Fruit fly (Drosophila melanogaster): ENCODE measurements around the gene CG12025.
A peak's percentile ranks its signal among the peaks of the same experiment; 100 is the strongest.

The CG12025 gene

DNA sequence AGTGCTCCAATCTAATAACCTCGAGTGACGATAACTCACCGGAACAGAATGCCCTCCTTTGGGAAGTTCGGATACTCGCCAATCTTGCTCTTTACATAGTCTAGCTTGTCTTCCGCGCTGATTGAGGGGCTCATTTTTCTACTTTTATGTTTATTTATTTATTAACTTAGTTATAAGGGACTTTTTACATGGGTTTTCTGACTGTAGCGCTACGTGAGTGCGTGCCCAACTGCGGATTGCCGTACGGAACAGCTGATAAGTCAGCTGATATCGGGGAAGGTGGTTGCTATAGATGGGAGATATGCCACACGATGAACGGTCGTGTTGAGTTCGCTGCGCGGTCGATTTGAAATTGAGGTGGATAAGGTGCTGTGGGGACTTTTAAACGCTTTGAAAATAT, 19.4 kb downstream of the CG12025 start, which contains the start of gene Aprt (continued):
- TF ChIP-seq knrl (GFP tag; IDR thresholded peaks at IDR 0.05; ENCODE audit: partially characterized antibody) (peak; percentile 67; the same call in 2 of the 3 replicates), CG18476 (GFP tag; optimal IDR thresholded peaks at IDR 0.05) (peak; percentile 3), lmd (GFP tag; IDR thresholded peaks at IDR 0.05) (no peak), Atf6 (GFP tag; IDR thresholded peaks at IDR 0.05) (no peak), CG9727 (GFP tag; optimal IDR thresholded peaks at IDR 0.05) (peak; percentile 17), cad (GFP tag; optimal IDR thresholded peaks at IDR 0.05) (no peak), CG32772 (GFP tag; IDR thresholded peaks at IDR 0.05) (no peak), sna (GFP tag; IDR thresholded peaks at IDR 0.05; ENCODE audit: partially characterized antibody) (peak; percentile 85), trem (tag; optimal IDR thresholded peaks at IDR 0.05) (peak; percentile 54), inv (GFP tag; IDR thresholded peaks at IDR 0.05; ENCODE audit: partially characterized antibody) (peak; percentile 51; the same call in 1 of the 2 replicates), CG34376 (GFP tag; optimal IDR thresholded peaks at IDR 0.05) (peak; percentile 78), Hr51 (GFP tag; optimal IDR thresholded peaks at IDR 0.05) (peak in 1 of 2 experiments; percentile 0), CG15514 (GFP tag; optimal IDR thresholded peaks at IDR 0.05) (peak; percentile 71), Dip2 (GFP tag; IDR thresholded peaks at IDR 0.05) (no peak), CG2116 (GFP tag; optimal IDR thresholded peaks at IDR 0.05) (peak; percentile 37), CG9437 (GFP tag; optimal IDR thresholded peaks at IDR 0.05) (peak; percentile 90), CG13296 (GFP tag; optimal IDR thresholded peaks at IDR 0.05) (no peak), CG31441 (GFP tag; IDR thresholded peaks at IDR 0.05) (peak; percentile 34; the same call in 1 of the 2 replicates), CG7271 (tag; optimal IDR thresholded peaks at IDR 0.05) (no peak), ci (GFP tag; IDR thresholded peaks at IDR 0.05) (0 out of 3 replicates have a peak, but pooled peaks have one; percentile 19), amos (GFP tag; IDR thresholded peaks at IDR 0.05; ENCODE audit: partially characterized antibody) (peak; percentile 81), grn (GFP tag; optimal IDR thresholded peaks at IDR 0.05) (peak; percentile 59), hkb (optimal IDR thresholded peaks at IDR 0.05) (no peak), hkb (GFP tag; IDR thresholded peaks at IDR 0.05) (0 out of 2 replicates have a peak, but pooled peaks have one; percentile 6), Spps (tag; optimal IDR thresholded peaks at IDR 0.05) (no peak), Xbp1 (GFP tag; optimal IDR thresholded peaks at IDR 0.05) (no peak), sug (tag; optimal IDR thresholded peaks at IDR 0.05) (peak; percentile 63), MESR4 (GFP tag; optimal IDR thresholded peaks at IDR 0.05) (peak; percentile 46), stc (GFP tag; IDR thresholded peaks at IDR 0.05) (no peak), CG10565 (GFP tag; optimal IDR thresholded peaks at IDR 0.05) (no peak), ato (GFP tag; IDR thresholded peaks at IDR 0.05; ENCODE audit: partially characterized antibody) (peak; percentile 63), scrt (GFP tag; optimal IDR thresholded peaks at IDR 0.05) (no peak), BEAF-32 (GFP tag; optimal IDR thresholded peaks at IDR 0.05) (peak; percentile 78), zen2 (GFP tag; IDR thresholded peaks at IDR 0.05; ENCODE audit: partially characterized antibody) (peak; percentile 76), Sry-δ (GFP tag; optimal IDR thresholded peaks at IDR 0.05) (peak; percentile 87), CG6791 (GFP tag; IDR thresholded peaks at IDR 0.05; ENCODE audit: partially characterized antibody) (peak; percentile 68; the same call in 2 of the 3 replicates), unc-4 (GFP tag; IDR thresholded peaks at IDR 0.05; ENCODE audit: partially characterized antibody) (peak; percentile 87), Doc3 (GFP tag; IDR thresholded peaks at IDR 0.05; ENCODE audit: partially characterized antibody) (peak; percentile 73), pzg (GFP tag; optimal IDR thresholded peaks at IDR 0.05) (peak; percentile 76), Dp (GFP tag; optimal IDR thresholded peaks at IDR 0.05) (peak; percentile 96), HLHmδ (GFP tag; optimal IDR thresholded peaks at IDR 0.05) (peak; percentile 59), gem (tag; optimal IDR thresholded peaks at IDR 0.05) (no peak), Eip74EF (GFP tag; optimal IDR thresholded peaks at IDR 0.05) (peak in 1 of 2 experiments; percentile 10), NfI (GFP tag; optimal IDR thresholded peaks at IDR 0.05) (no peak), CG10267 (tag; optimal IDR thresholded peaks at IDR 0.05) (peak; percentile 34), CG17568 (GFP tag; optimal IDR thresholded peaks at IDR 0.05) (peak; percentile 2), Bgb (GFP tag; IDR thresholded peaks at IDR 0.05; ENCODE audit: partially characterized antibody) (peak; percentile 86), Dll (GFP tag; IDR thresholded peaks at IDR 0.05; ENCODE audit: partially characterized antibody) (peak; percentile 81)
